Fruit fly (Drosophila melanogaster): Measurements from ENCODE around the gene CanB.

CanB gene

DNA sequence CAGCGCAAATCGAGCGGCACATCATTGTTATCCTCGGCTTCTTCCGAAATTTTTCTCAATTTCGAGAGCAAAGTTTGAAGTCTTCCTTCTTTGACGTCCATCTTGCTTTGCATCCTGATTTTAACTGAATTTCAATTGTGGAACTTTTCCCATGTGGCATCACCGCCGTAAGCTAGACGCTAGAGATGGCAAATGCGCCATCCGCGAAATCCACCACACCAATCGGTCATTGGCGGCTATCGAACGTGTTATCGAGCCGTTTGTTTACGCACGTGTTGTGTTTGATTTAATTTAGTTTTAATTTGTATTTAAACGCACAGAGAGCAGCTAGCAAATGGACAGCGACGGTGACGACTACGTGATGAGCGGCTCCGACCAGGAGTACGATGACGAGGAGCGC, 15.1 kb upstream of the CanB start, which contains the start of the genes CG15930 and Sas10:
CG15930 (minus strand) TSS at position 126 of the 400 bp plus-strand sequence.
Sas10 (plus strand) TSS at position 240 of the 400 bp plus-strand sequence.
- peak; percentile 10 for TF ChIP-seq CG1621 (tag; optimal IDR thresholded peaks at IDR 0.05)
- TF ChIP-seq CG8119 (GFP tag; IDR thresholded peaks at IDR 0.05): no peak
- peak; percentile 48 for TF ChIP-seq CG3032 (tag; optimal IDR thresholded peaks at IDR 0.05)
- TF ChIP-seq acj6 (GFP tag; optimal IDR thresholded peaks at IDR 0.05): no peak
- peak; percentile 34 for TF ChIP-seq Eip78C (GFP tag)
- no peak for TF ChIP-seq CG9139 (GFP tag; optimal IDR thresholded peaks at IDR 0.05)

DNA sequence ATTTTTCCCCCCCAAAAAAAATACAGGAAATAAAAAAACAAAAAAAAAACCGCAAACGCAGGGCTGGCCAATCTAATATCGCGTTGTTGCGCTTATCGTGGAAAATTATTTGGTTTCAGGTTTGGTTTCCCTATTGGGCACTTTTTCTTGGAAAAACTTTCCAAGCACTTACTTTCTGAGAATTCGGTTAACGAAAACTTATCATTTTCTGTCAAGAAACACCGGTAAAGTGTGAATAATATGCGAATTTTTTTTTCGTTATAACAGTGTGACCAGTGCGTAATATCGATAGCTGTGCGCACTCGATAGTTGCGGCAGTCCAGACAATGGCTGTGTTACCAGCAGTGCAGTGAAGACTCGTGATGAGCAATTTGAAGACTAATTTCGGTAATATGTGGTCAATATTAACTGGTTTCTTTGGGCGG, 9.8 kb upstream of the CanB start, which contains the start of gene Rnp4F:
Rnp4F (minus strand) TSS at position 238 of the 425 bp plus-strand sequence.
- no peak for TF ChIP-seq fd85E (GFP tag; optimal IDR thresholded peaks at IDR 0.05)
- no peak for TF ChIP-seq dsx (GFP tag; optimal IDR thresholded peaks at IDR 0.05; ENCODE audit: poor library complexity, severe bottlenecking)
- no peak for TF ChIP-seq Hr4 (GFP tag; optimal IDR thresholded peaks at IDR 0.05)
- no peak for TF ChIP-seq vri (GFP tag; optimal IDR thresholded peaks at IDR 0.05)
- peak; percentile 23 for TF ChIP-seq CG7368 (GFP tag; optimal IDR thresholded peaks at IDR 0.05)
- TF ChIP-seq CG15336 (GFP tag; IDR thresholded peaks at IDR 0.05): peak; percentile 61; the same call in 1 of the 2 replicates
- TF ChIP-seq CG3919 (GFP tag; optimal IDR thresholded peaks at IDR 0.05): peak; percentile 60
- TF ChIP-seq CG9139 (GFP tag; optimal IDR thresholded peaks at IDR 0.05): no peak
- TF ChIP-seq eg (GFP tag; IDR thresholded peaks at IDR 0.05): peak; percentile 79
- TF ChIP-seq CG32006 (GFP tag; optimal IDR thresholded peaks at IDR 0.05): peak; percentile 75
- TF ChIP-seq Sox14 (GFP tag; optimal IDR thresholded peaks at IDR 0.05): peak; percentile 76
- peak; percentile 84 for TF ChIP-seq Hr39 (GFP tag; optimal IDR thresholded peaks at IDR 0.05)
- peak; percentile 72 for TF ChIP-seq Lpt (GFP tag; optimal IDR thresholded peaks at IDR 0.05)
- TF ChIP-seq CG31627 (GFP tag; optimal IDR thresholded peaks at IDR 0.05): peak; percentile 83
- peak; percentile 39 for TF ChIP-seq CG1621 (tag; optimal IDR thresholded peaks at IDR 0.05)
- TF ChIP-seq CG11762 (GFP tag; optimal IDR thresholded peaks at IDR 0.05; ENCODE audit: insufficient read depth): peak; percentile 37
- peak; percentile 85 for TF ChIP-seq Eip78C (GFP tag)
- peak; percentile 62 for TF ChIP-seq CG3032 (tag; optimal IDR thresholded peaks at IDR 0.05)
- TF ChIP-seq svp (GFP tag): no peak
- peak; percentile 57 for TF ChIP-seq fd59A (GFP tag; optimal IDR thresholded peaks at IDR 0.05)
- TF ChIP-seq esn (GFP tag; optimal IDR thresholded peaks at IDR 0.05): peak; percentile 73
- TF ChIP-seq CG6854 (GFP tag; optimal IDR thresholded peaks at IDR 0.05): peak; percentile 64
- peak; percentile 61 for TF ChIP-seq CG6792 (GFP tag; optimal IDR thresholded peaks at IDR 0.05)
- no peak for TF ChIP-seq CG16779 (tag; optimal IDR thresholded peaks at IDR 0.05)
- TF ChIP-seq Eip93F (GFP tag; optimal IDR thresholded peaks at IDR 0.05): no peak
- TF ChIP-seq OdsH (GFP tag; optimal IDR thresholded peaks at IDR 0.05): peak; percentile 77
- TF ChIP-seq CG10631 (GFP tag; optimal IDR thresholded peaks at IDR 0.05): peak; percentile 74
- peak; percentile 79 for TF ChIP-seq net (GFP tag; optimal IDR thresholded peaks at IDR 0.05)
- peak; percentile 70 for TF ChIP-seq CG8632 (GFP tag; optimal IDR thresholded peaks at IDR 0.05)
- TF ChIP-seq Ets21C (GFP tag; optimal IDR thresholded peaks at IDR 0.05): peak; percentile 74
- peak; percentile 76 for TF ChIP-seq acj6 (GFP tag; optimal IDR thresholded peaks at IDR 0.05)
- no peak for TF ChIP-seq Eip75B (GFP tag; optimal IDR thresholded peaks at IDR 0.05)
- TF ChIP-seq Sox15 (GFP tag; optimal IDR thresholded peaks at IDR 0.05): peak; percentile 62
- TF ChIP-seq Hr38 (GFP tag; optimal IDR thresholded peaks at IDR 0.05): peak; percentile 45
- TF ChIP-seq CG8319 (GFP tag; optimal IDR thresholded peaks at IDR 0.05): peak; percentile 41
- TF ChIP-seq Met (GFP tag; optimal IDR thresholded peaks at IDR 0.05): no peak
- no peak for TF ChIP-seq Smox (GFP tag; optimal IDR thresholded peaks at IDR 0.05)
- no peak for TF ChIP-seq CG6276 (GFP tag; optimal IDR thresholded peaks at IDR 0.05)
- TF ChIP-seq CG11902 (GFP tag; optimal IDR thresholded peaks at IDR 0.05): peak; percentile 73
- TF ChIP-seq achi (GFP tag; optimal IDR thresholded peaks at IDR 0.05): no peak
- TF ChIP-seq CG34406 (GFP tag; optimal IDR thresholded peaks at IDR 0.05): peak; percentile 55
- TF ChIP-seq salr (GFP tag; optimal IDR thresholded peaks at IDR 0.05): peak; percentile 24 to 67
- no peak for TF ChIP-seq Ets96B (tag; optimal IDR thresholded peaks at IDR 0.05)
- TF ChIP-seq cyc (GFP tag; optimal IDR thresholded peaks at IDR 0.05): peak; percentile 78
- TF ChIP-seq fkh (GFP tag; optimal IDR thresholded peaks at IDR 0.05): no peak
- TF ChIP-seq spab (GFP tag; optimal IDR thresholded peaks at IDR 0.05): no peak
- peak; percentile 16 for TF ChIP-seq topi (GFP tag; optimal IDR thresholded peaks at IDR 0.05)
- TF ChIP-seq lz (GFP tag; optimal IDR thresholded peaks at IDR 0.05): peak; percentile 80
- peak; percentile 72 for TF ChIP-seq dac (GFP tag; optimal IDR thresholded peaks at IDR 0.05)
